Worm (Caenorhabditis elegans) whole organism, early embryonic: ENCODE results near the gene meg-2.

Source experiments
- B0310.2 ChIP-seq: sonication (generic microtip); optimal IDR thresholded peaks from 2 replicates; lab custom pipeline; 2016; ENCODE audit warnings: mild to moderate bottlenecking, missing genetic modification characterization, missing compliant biosample characterization
- F13C5.2 ChIP-seq: sonication (generic microtip); optimal IDR thresholded peaks from 2 replicates; lab custom pipeline; 2017; ENCODE audit warnings: mild to moderate bottlenecking, missing genetic modification characterization, inconsistent platforms, missing compliant biosample characterization
- ama-1 ChIP-seq: fragments of 150-350 bp; optimal IDR thresholded peaks from 2 replicates; lab custom pipeline; 2014
- ceh-13 ChIP-seq: fragments of 200-800 bp; sonication (Bioruptor generic); optimal IDR thresholded peaks from 2 replicates; lab custom pipeline; 2018; ENCODE audit warnings: mild to moderate bottlenecking, missing genetic modification characterization, missing compliant biosample characterization
- ets-7 ChIP-seq: sonication (generic microtip); optimal IDR thresholded peaks from 2 replicates; lab custom pipeline; 2016; ENCODE audit warnings: missing genotype, missing genetic modification characterization, missing compliant biosample characterization
- flt-1 ChIP-seq: fragments of 200-800 bp; sonication (Bioruptor generic); IDR thresholded peaks from 2 replicates; pipeline ENCODE4 v1.3.6; 2022; ENCODE audit warnings: missing genetic modification characterization, missing compliant biosample characterization
- hmbx-1 ChIP-seq: sonication (generic microtip); optimal IDR thresholded peaks from 2 replicates; lab custom pipeline; 2016; ENCODE audit warnings: mild to moderate bottlenecking, missing genetic modification characterization, missing compliant biosample characterization
- scrt-1 ChIP-seq: fragments of 200-800 bp; sonication (Bioruptor generic); IDR thresholded peaks from 2 replicates; pipeline ENCODE4 v1.3.6; 2022; ENCODE audit warnings: missing genetic modification characterization, missing compliant biosample characterization
- sea-1 ChIP-seq: fragments of 200-800 bp; sonication (Bioruptor generic); conservative IDR thresholded peaks from 2 replicates; pipeline ENCODE4 v1.3.6; 2022; ENCODE audit warnings: missing genetic modification characterization, missing compliant biosample characterization
- tbx-37 ChIP-seq: fragments of 200-800 bp; sonication (Bioruptor generic); conservative IDR thresholded peaks from 2 replicates; pipeline ENCODE4 v1.3.6; 2022; ENCODE audit warnings: missing genetic modification reagents, missing genetic modification characterization, missing compliant biosample characterization

DNA sequence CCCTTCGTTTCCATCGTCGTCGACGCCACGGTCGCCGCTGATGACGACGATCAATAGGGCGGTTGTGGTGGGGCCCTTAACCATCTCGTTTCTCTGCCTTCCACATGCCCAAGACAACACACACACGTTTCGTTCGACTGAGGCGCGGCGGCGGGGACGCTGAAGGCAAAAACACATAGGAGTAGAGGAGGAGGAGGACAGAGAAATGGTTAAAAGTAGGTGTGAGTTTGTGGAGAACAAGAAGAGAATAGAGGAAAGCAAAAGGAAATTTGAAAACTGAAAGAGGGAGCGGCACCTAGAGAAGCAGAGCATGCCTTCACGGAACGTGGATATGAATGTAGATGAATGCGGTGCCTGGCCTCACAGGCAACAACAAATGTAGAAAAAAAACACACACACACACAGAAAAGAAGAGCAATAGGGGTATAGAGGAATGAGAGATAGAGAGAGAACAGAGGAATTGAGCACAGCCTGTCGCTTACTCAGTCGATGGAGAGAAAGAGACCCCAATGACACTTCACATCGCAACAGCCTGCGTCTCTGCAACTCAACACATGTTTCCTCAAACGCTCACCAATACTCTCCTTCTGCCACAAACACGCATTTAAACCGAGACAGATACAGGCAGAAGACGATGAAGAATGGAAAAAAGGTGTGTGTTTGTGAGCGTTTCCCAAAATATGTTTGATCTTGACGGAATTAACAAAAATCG lies 43.5 kb upstream of the meg-2 start:
- TF ChIP-seq F13C5.2 (tag; lab: Kevin White, UChicago) (no peak), ama-1 (lab: Kevin White, UChicago) (no peak), hmbx-1 (tag; lab: Kevin White, UChicago) (no peak), tbx-37 (GFP tag; lab: Robert Waterston, UW) (0 out of 2 replicates have a peak, but pooled peaks have one; percentile 7), flt-1 (no peak), ets-7 (no peak), sea-1 (no peak), B0310.2 (tag; lab: Kevin White, UChicago) (no peak), scrt-1 (no peak), ceh-13 (GFP tag; lab: Kevin White, UChicago) (no peak)
